Fruit fly (Drosophila melanogaster) whole organism, embryonic: ENCODE results near the gene Phs.

Experiments
- Antp ChIP-seq: fragments of 200-800 bp; sonication (Bioruptor generic); optimal IDR thresholded peaks from 3 replicates; lab custom pipeline; 2016; ENCODE audit warnings: missing biosample characterization, missing genetic modification characterization
- C15 ChIP-seq: fragments of 200-800 bp; sonication (Bioruptor generic); IDR thresholded peaks from 3 replicates; pipeline ENCODE4 v1.3.6; 2022; ENCODE audit warnings: missing biosample characterization, missing genetic modification characterization
- CG12391 ChIP-seq: fragments of 200-800 bp; sonication (Bioruptor generic); optimal IDR thresholded peaks from 3 replicates; lab custom pipeline; 2018; ENCODE audit warnings: missing biosample characterization, mild to moderate bottlenecking, missing genetic modification characterization, moderate library complexity
- CG13775 ChIP-seq: fragments of 200-800 bp; sonication (Bioruptor generic); optimal IDR thresholded peaks from 3 replicates; lab custom pipeline; 2017; ENCODE audit warnings: missing biosample characterization, mild to moderate bottlenecking, missing genetic modification characterization
- CG15514 ChIP-seq: fragments of 200-800 bp; sonication (Bioruptor generic); optimal IDR thresholded peaks from 3 replicates; lab custom pipeline; 2017; ENCODE audit warnings: missing biosample characterization, missing genetic modification characterization, mild to moderate bottlenecking, moderate library complexity, missing genetic modification reagents
- CG1602 ChIP-seq: fragments of 200-800 bp; sonication (Bioruptor generic); optimal IDR thresholded peaks from 3 replicates; lab custom pipeline; 2016; ENCODE audit warnings: missing biosample characterization, missing genetic modification characterization
- CG17612 ChIP-seq: fragments of 200-800 bp; sonication (Bioruptor generic); IDR thresholded peaks from 2 replicates; pipeline ENCODE4 v1.3.6; 2022; ENCODE audit warnings: missing biosample characterization, missing genetic modification characterization
- CG17829 ChIP-seq: fragments of 200-800 bp; optimal IDR thresholded peaks from 2 replicates; lab custom pipeline; 2019; ENCODE audit warnings: missing biosample characterization, mild to moderate bottlenecking, missing genetic modification characterization, moderate library complexity
- CG30020 ChIP-seq: fragments of 200-800 bp; optimal IDR thresholded peaks from 2 replicates; lab custom pipeline; 2019; ENCODE audit warnings: missing biosample characterization, mild to moderate bottlenecking, missing genetic modification characterization, moderate library complexity
- CG3065 ChIP-seq: fragments of 200-800 bp; sonication (Bioruptor generic); optimal IDR thresholded peaks from 2 replicates; lab custom pipeline; 2016; ENCODE audit warnings: missing biosample characterization, missing genetic modification characterization
- CG32767 ChIP-seq: fragments of 200-800 bp; sonication (Bioruptor generic); IDR thresholded peaks from 2 replicates; pipeline ENCODE4 v1.3.6; 2022; ENCODE audit warnings: missing biosample characterization, missing genetic modification characterization
- CG7372 ChIP-seq: fragments of 200-800 bp; sonication (Bioruptor generic); IDR thresholded peaks from 2 replicates; pipeline ENCODE4 v1.3.6; 2022; ENCODE audit warnings: missing biosample characterization, missing genetic modification characterization
- CG7745 ChIP-seq: fragments of 200-800 bp; sonication (Bioruptor generic); optimal IDR thresholded peaks from 2 replicates; lab custom pipeline; 2018; ENCODE audit warnings: missing biosample characterization, mild to moderate bottlenecking, missing genetic modification characterization, moderate library complexity
- CG7963 ChIP-seq: fragments of 200-800 bp; sonication (Bioruptor generic); IDR thresholded peaks from 3 replicates; pipeline ENCODE4 v1.3.6; 2022; ENCODE audit warnings: missing biosample characterization, missing genetic modification characterization; ENCODE audit not compliant: partially characterized antibody
- CG8281 ChIP-seq: fragments of 200-800 bp; sonication (Bioruptor generic); optimal IDR thresholded peaks from 2 replicates; lab custom pipeline; 2018; ENCODE audit warnings: missing biosample characterization, mild to moderate bottlenecking, missing genetic modification characterization, moderate library complexity
- CG8290 ChIP-seq, 3 experiments: fragments of 200-800 bp; sonication (Bioruptor generic); optimal IDR thresholded peaks; 2 replicates each; lab custom pipeline; 2016 to 2019; ENCODE audit warnings: missing biosample characterization in 3 of 3, missing genetic modification characterization in 3 of 3, mild to moderate bottlenecking in 2 of 3, moderate library complexity in 1 of 3
- CG8359 ChIP-seq: fragments of 200-800 bp; sonication (Bioruptor generic); optimal IDR thresholded peaks from 2 replicates; lab custom pipeline; 2017; ENCODE audit warnings: missing biosample characterization, mild to moderate bottlenecking, missing genetic modification characterization, borderline replicate concordance
- CG9215 ChIP-seq: fragments of 200-800 bp; sonication (Bioruptor generic); IDR thresholded peaks from 2 replicates; pipeline ENCODE4 v1.3.6; 2022; ENCODE audit warnings: missing biosample characterization, missing genetic modification characterization
- CTCF ChIP-seq: fragments of 200-800 bp; sonication (Bioruptor generic); optimal IDR thresholded peaks from 2 replicates; lab custom pipeline; 2017; ENCODE audit warnings: missing biosample characterization, mild to moderate bottlenecking, missing genetic modification characterization, moderate library complexity
- Chrac-16 ChIP-seq: fragments of 200-800 bp; sonication (Bioruptor generic); optimal IDR thresholded peaks from 3 replicates; lab custom pipeline; 2016; ENCODE audit warnings: missing biosample characterization, missing genetic modification characterization
- CkIIα-i1 ChIP-seq: fragments of 200-800 bp; sonication (Bioruptor generic); IDR thresholded peaks from 2 replicates; pipeline ENCODE4 v1.3.6; 2022; ENCODE audit warnings: missing biosample characterization, missing genetic modification characterization
- Dbx ChIP-seq: fragments of 200-800 bp; sonication (Bioruptor generic); IDR thresholded peaks from 3 replicates; pipeline ENCODE4 v1.3.6; 2022; ENCODE audit warnings: missing biosample characterization, missing genetic modification characterization
- Gug ChIP-seq: fragments of 200-800 bp; sonication (Bioruptor generic); IDR thresholded peaks from 4 replicates; pipeline ENCODE4 v1.3.6; 2022; ENCODE audit warnings: missing biosample characterization, missing genetic modification characterization
- Hmr ChIP-seq: fragments of 200-800 bp; sonication (Bioruptor generic); optimal IDR thresholded peaks from 3 replicates; lab custom pipeline; 2017; ENCODE audit warnings: mild to moderate bottlenecking, missing biosample characterization, missing genetic modification reagents, missing genetic modification characterization
- Jarid2 ChIP-seq: fragments of 200-800 bp; sonication (Bioruptor generic); optimal IDR thresholded peaks from 3 replicates; lab custom pipeline; 2017; ENCODE audit warnings: mild to moderate bottlenecking, missing biosample characterization, missing genetic modification reagents, missing genetic modification characterization
- NFAT ChIP-seq: fragments of 200-800 bp; sonication (Bioruptor generic); IDR thresholded peaks from 2 replicates; pipeline ENCODE4 v1.3.6; 2022; ENCODE audit warnings: missing biosample characterization, missing genetic modification characterization
- Tbp ChIP-seq: fragments of >200 bp; optimal IDR thresholded peaks from 2 replicates; lab custom pipeline; 2018; ENCODE audit warnings: missing biosample characterization, missing genetic modification characterization
- ash1 ChIP-seq: fragments of 200-800 bp; sonication (Bioruptor generic); optimal IDR thresholded peaks from 2 replicates; lab custom pipeline; 2018; ENCODE audit warnings: missing biosample characterization, mild to moderate bottlenecking, missing genetic modification characterization
- cato ChIP-seq: fragments of 200-800 bp; sonication (Bioruptor generic); optimal IDR thresholded peaks from 2 replicates; lab custom pipeline; 2016; ENCODE audit warnings: missing biosample characterization, missing genetic modification characterization, borderline replicate concordance
- caup ChIP-seq: fragments of 200-800 bp; sonication (Bioruptor generic); optimal IDR thresholded peaks from 3 replicates; lab custom pipeline; 2017; ENCODE audit warnings: missing biosample characterization, mild to moderate bottlenecking, missing genetic modification characterization, moderate library complexity; ENCODE audit not compliant: severe bottlenecking
- cg ChIP-seq: fragments of 200-800 bp; sonication (Bioruptor generic); optimal IDR thresholded peaks from 3 replicates; lab custom pipeline; 2019; ENCODE audit warnings: missing biosample characterization, mild to moderate bottlenecking, missing genetic modification characterization, moderate library complexity
- da ChIP-seq: fragments of 200-800 bp; sonication (Bioruptor generic); optimal IDR thresholded peaks from 2 replicates; lab custom pipeline; 2016; ENCODE audit warnings: missing biosample characterization, missing genetic modification characterization
- dati ChIP-seq: fragments of 200-800 bp; sonication (Bioruptor generic); IDR thresholded peaks from 2 replicates; pipeline ENCODE4 v1.3.6; 2022; ENCODE audit warnings: missing biosample characterization, missing genetic modification characterization
- disco-r ChIP-seq: fragments of 200-800 bp; sonication (Bioruptor generic); optimal IDR thresholded peaks from 2 replicates; lab custom pipeline; 2016; ENCODE audit warnings: missing biosample characterization, missing genetic modification characterization
- emc ChIP-seq: fragments of 200-800 bp; sonication (Bioruptor generic); optimal IDR thresholded peaks from 2 replicates; lab custom pipeline; 2016; ENCODE audit warnings: missing biosample characterization, missing genetic modification characterization
- ham ChIP-seq: fragments of 200-800 bp; sonication (Bioruptor generic); IDR thresholded peaks from 2 replicates; pipeline ENCODE4 v1.3.6; 2022; ENCODE audit warnings: missing biosample characterization, missing genetic modification characterization
- hbn ChIP-seq: fragments of 200-800 bp; sonication (Bioruptor generic); IDR thresholded peaks from 2 replicates; pipeline ENCODE4 v1.3.6; 2022; ENCODE audit warnings: missing biosample characterization, missing genetic modification characterization; ENCODE audit not compliant: partially characterized antibody
- ken ChIP-seq: fragments of 200-800 bp; sonication (Bioruptor generic); IDR thresholded peaks from 3 replicates; pipeline ENCODE4 v1.3.6; 2022; ENCODE audit warnings: missing biosample characterization, missing genetic modification characterization
- lab ChIP-seq: fragments of 200-800 bp; sonication (Bioruptor generic); optimal IDR thresholded peaks from 3 replicates; lab custom pipeline; 2017; ENCODE audit warnings: missing biosample characterization, missing genetic modification characterization, mild to moderate bottlenecking, moderate library complexity, missing genetic modification reagents
- lov ChIP-seq, 2 experiments: fragments of 200-800 bp in 1 of 2; fragments of >200 bp in 1 of 2; sonication (Bioruptor generic) in 1 of 2; IDR thresholded peaks in 1 of 2; optimal IDR thresholded peaks in 1 of 2; 2 replicates in 1 of 2; 3 replicates in 1 of 2; pipeline versions ENCODE4 v1.3.6 to Lab custom; 2017 to 2022; ENCODE audit warnings: missing biosample characterization in 1 of 2, missing genetic modification characterization in 1 of 2
- mam ChIP-seq: fragments of 200-800 bp; sonication (Bioruptor generic); optimal IDR thresholded peaks from 3 replicates; lab custom pipeline; 2016; ENCODE audit warnings: missing biosample characterization, missing genetic modification characterization
- otp ChIP-seq: fragments of 200-800 bp; sonication (Bioruptor generic); IDR thresholded peaks from 3 replicates; pipeline ENCODE4, ENCODE4 v1.3.6; 2022; ENCODE audit warnings: missing biosample characterization, missing genetic modification characterization
- phol ChIP-seq: fragments of 200-800 bp; sonication (Bioruptor generic); optimal IDR thresholded peaks from 3 replicates; lab custom pipeline; 2018; ENCODE audit warnings: missing biosample characterization, mild to moderate bottlenecking, missing genetic modification characterization, moderate library complexity
- pzg ChIP-seq: fragments of 200-800 bp; sonication (Bioruptor generic); optimal IDR thresholded peaks from 3 replicates; lab custom pipeline; 2018; ENCODE audit warnings: missing biosample characterization, mild to moderate bottlenecking, missing genetic modification characterization, moderate library complexity
- sd ChIP-seq: fragments of 200-800 bp; sonication (Bioruptor generic); optimal IDR thresholded peaks from 3 replicates; lab custom pipeline; 2018; ENCODE audit warnings: missing biosample characterization, mild to moderate bottlenecking, missing genetic modification characterization, moderate library complexity
- stc ChIP-seq: fragments of 200-800 bp; sonication (Bioruptor generic); IDR thresholded peaks from 2 replicates; pipeline ENCODE4 v1.3.6; 2022; ENCODE audit warnings: missing biosample characterization, missing genetic modification characterization
- tap ChIP-seq: fragments of 200-800 bp; optimal IDR thresholded peaks from 3 replicates; lab custom pipeline; 2019; ENCODE audit warnings: missing biosample characterization, mild to moderate bottlenecking, missing genetic modification characterization, moderate library complexity
- tgo ChIP-seq: fragments of 200-800 bp; sonication (Bioruptor generic); IDR thresholded peaks from 3 replicates; pipeline ENCODE4 v1.3.6; 2022; ENCODE audit warnings: missing biosample characterization, missing genetic modification characterization
- zen ChIP-seq: fragments of 200-800 bp; sonication (Bioruptor generic); optimal IDR thresholded peaks from 3 replicates; lab custom pipeline; 2018; ENCODE audit warnings: missing biosample characterization, mild to moderate bottlenecking, missing genetic modification characterization, moderate library complexity

The Phs gene

dm6 chr3L:15580487-15580886 is 39.2 kb upstream of the Phs start, which contains the start of the genes mrn and CG12301 (continued):
- TF ChIP-seq lab (GFP tag; lab: Kevin White, UChicago): no peak
- peak; percentile 91 for TF ChIP-seq hbn (GFP tag; lab: Robert Waterston, UW)
- TF ChIP-seq ham (GFP tag; lab: Robert Waterston, UW): peak; percentile 60; the same call in 1 of the 2 replicates
- TF ChIP-seq cato (GFP tag; lab: Kevin White, UChicago): peak; percentile 31
- no peak for TF ChIP-seq Jarid2 (GFP tag; lab: Kevin White, UChicago)
- TF ChIP-seq CG13775 (GFP tag; lab: Kevin White, UChicago): peak; percentile 89
- TF ChIP-seq Chrac-16: peak; percentile 54
- peak; percentile 59 for TF ChIP-seq CG30020
- peak; percentile 15 for TF ChIP-seq disco-r (GFP tag; lab: Kevin White, UChicago)
- TF ChIP-seq CG8281 (tag; lab: Kevin White, UChicago): no peak
- TF ChIP-seq caup (GFP tag; lab: Kevin White, UChicago): no peak
- TF ChIP-seq CG8290 (GFP tag; optimal IDR thresholded peaks at IDR 0.05; lab: Kevin White, UChicago): no peak
- no peak for TF ChIP-seq CG8290 (tag; optimal IDR thresholded peaks at IDR 0.05; lab: Kevin White, UChicago)
- TF ChIP-seq CG7745 (tag; lab: Kevin White, UChicago): no peak
- TF ChIP-seq CG9215 (GFP tag; lab: Robert Waterston, UW): peak; percentile 91
- TF ChIP-seq CG32767: no peak; the same call in 1 of the 2 replicates
- TF ChIP-seq CkIIα-i1 (GFP tag; lab: Robert Waterston, UW): no peak
- TF ChIP-seq C15 (GFP tag; lab: Robert Waterston, UW): peak; percentile 68; the same call in 1 of the 3 replicates
- TF ChIP-seq emc: no peak
- peak; percentile 43 for TF ChIP-seq zen (tag; lab: Kevin White, UChicago)
- TF ChIP-seq Dbx: peak; percentile 97
- peak; percentile 14 for TF ChIP-seq Tbp (GFP tag; lab: Kevin White, UChicago)
- TF ChIP-seq CG12391 (tag; lab: Kevin White, UChicago): peak; percentile 81
- TF ChIP-seq dati (GFP tag; lab: Robert Waterston, UW): peak; percentile 84
- TF ChIP-seq CG7372: peak; percentile 91

dm6 chr3L:15583504-15583903 is 36.2 kb upstream of the Phs start, which contains the start of gene AIMP2:
Gene AIMP2 (plus strand): TSS chr3L:15583638.
- no peak for TF ChIP-seq CTCF (GFP tag; lab: Kevin White, UChicago)
- no peak for TF ChIP-seq CG8290 (GFP tag; optimal IDR thresholded peaks at IDR 0.05; lab: Kevin White, UChicago)
- TF ChIP-seq CG8290 (tag; optimal IDR thresholded peaks at IDR 0.05; lab: Kevin White, UChicago): no peak
- TF ChIP-seq lov (optimal IDR thresholded peaks at IDR 0.05; lab: Kevin White, UChicago): no peak
- no peak for TF ChIP-seq lov (GFP tag; IDR thresholded peaks at IDR 0.05; lab: Robert Waterston, UW)
- TF ChIP-seq CG15514 (GFP tag; lab: Kevin White, UChicago): no peak
- no peak for TF ChIP-seq Gug (GFP tag; lab: Robert Waterston, UW)
- TF ChIP-seq Hmr (GFP tag; lab: Kevin White, UChicago): no peak
- TF ChIP-seq ken: no peak
- no peak for TF ChIP-seq da
- TF ChIP-seq phol (tag; lab: Kevin White, UChicago): peak; percentile 0
- no peak for TF ChIP-seq Antp (GFP tag; lab: Kevin White, UChicago)
- no peak for TF ChIP-seq CG1602
- TF ChIP-seq cg (GFP tag; lab: Kevin White, UChicago): no peak
- no peak for TF ChIP-seq NFAT (GFP tag; lab: Robert Waterston, UW)
- TF ChIP-seq CG3065 (GFP tag; lab: Kevin White, UChicago): no peak
- no peak for TF ChIP-seq CG32767
- no peak for TF ChIP-seq ash1 (GFP tag; lab: Kevin White, UChicago)
- TF ChIP-seq stc (GFP tag; lab: Robert Waterston, UW): no peak
- no peak for TF ChIP-seq otp (GFP tag; lab: Robert Waterston, UW)
- TF ChIP-seq CG8359: no peak
- TF ChIP-seq mam (GFP tag; lab: Kevin White, UChicago): no peak
- TF ChIP-seq dati (GFP tag; lab: Robert Waterston, UW): no peak
- no peak for TF ChIP-seq CG7963 (GFP tag; lab: Robert Waterston, UW)
- no peak for TF ChIP-seq tap (tag; lab: Kevin White, UChicago)
- TF ChIP-seq tgo (GFP tag; lab: Robert Waterston, UW): no peak
- peak; percentile 66 for TF ChIP-seq pzg (GFP tag; lab: Kevin White, UChicago)
- TF ChIP-seq CG17612 (GFP tag; lab: Robert Waterston, UW): no peak
- TF ChIP-seq C15 (GFP tag; lab: Robert Waterston, UW): no peak
- TF ChIP-seq CG17829: no peak
- TF ChIP-seq sd (tag; lab: Kevin White, UChicago): peak; percentile 1
- no peak for TF ChIP-seq Chrac-16
